Fruit fly (Drosophila melanogaster): Measurements from ENCODE around the gene CG17217.

The CG17217 gene

DNA sequence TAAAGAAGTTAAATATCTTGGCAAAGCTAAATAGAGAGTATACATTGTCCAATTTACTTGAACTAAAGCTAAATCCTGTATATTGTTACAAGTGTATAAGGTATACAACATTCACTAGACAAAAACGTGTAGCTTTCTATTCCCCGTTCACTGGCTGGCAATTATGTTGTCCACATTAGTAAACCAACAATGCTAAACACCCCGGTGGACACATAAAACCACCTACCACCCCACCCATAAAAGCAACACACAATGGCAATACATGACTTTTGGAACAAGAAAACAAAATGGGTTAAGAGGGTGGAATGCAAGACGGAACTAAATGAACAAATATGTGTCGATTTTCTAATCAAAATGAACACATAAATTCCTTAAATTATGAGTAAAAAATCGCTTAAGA lies 6.4 kb upstream of the CG17217 start, which contains the start of gene ZnT33D:
Gene ZnT33D (plus strand): TSS at position 301 of the 400 bp plus-strand sequence.
- TF ChIP-seq Dfd (GFP tag; optimal IDR thresholded peaks at IDR 0.05) (no peak), tai (GFP tag; optimal IDR thresholded peaks at IDR 0.05) (no peak), h (GFP tag; optimal IDR thresholded peaks at IDR 0.05) (no peak), CG32264 (GFP tag; optimal IDR thresholded peaks at IDR 0.05) (no peak), Rel (GFP tag; optimal IDR thresholded peaks at IDR 0.05) (no peak), Rel (tag; optimal IDR thresholded peaks at IDR 0.05) (no peak), sage (GFP tag; optimal IDR thresholded peaks at IDR 0.05) (no peak), Jra (GFP tag; optimal IDR thresholded peaks at IDR 0.05) (no peak), usp (GFP tag; optimal IDR thresholded peaks at IDR 0.05) (no peak), woc (GFP tag; optimal IDR thresholded peaks at IDR 0.05) (no peak), CG9705 (GFP tag; optimal IDR thresholded peaks at IDR 0.05) (no peak), ey (GFP tag; optimal IDR thresholded peaks at IDR 0.05) (no peak), CrebA (GFP tag; optimal IDR thresholded peaks at IDR 0.05; ENCODE audit: borderline replicate concordance) (no peak), Vsx2 (GFP tag; optimal IDR thresholded peaks at IDR 0.05; ENCODE audit: partially characterized antibody) (no peak), dmrt93B (GFP tag; optimal IDR thresholded peaks at IDR 0.05) (no peak), Myc (optimal IDR thresholded peaks at IDR 0.05) (no peak), Hnf4 (GFP tag; optimal IDR thresholded peaks at IDR 0.05) (no peak), dl (GFP tag; optimal IDR thresholded peaks at IDR 0.05; ENCODE audit: insufficient read depth in 1 of 2, partially characterized antibody in 2 of 2) (no peak), pan (optimal IDR thresholded peaks at IDR 0.05) (no peak), Dif (GFP tag; optimal IDR thresholded peaks at IDR 0.05; ENCODE audit: partially characterized antibody) (no peak)

DNA sequence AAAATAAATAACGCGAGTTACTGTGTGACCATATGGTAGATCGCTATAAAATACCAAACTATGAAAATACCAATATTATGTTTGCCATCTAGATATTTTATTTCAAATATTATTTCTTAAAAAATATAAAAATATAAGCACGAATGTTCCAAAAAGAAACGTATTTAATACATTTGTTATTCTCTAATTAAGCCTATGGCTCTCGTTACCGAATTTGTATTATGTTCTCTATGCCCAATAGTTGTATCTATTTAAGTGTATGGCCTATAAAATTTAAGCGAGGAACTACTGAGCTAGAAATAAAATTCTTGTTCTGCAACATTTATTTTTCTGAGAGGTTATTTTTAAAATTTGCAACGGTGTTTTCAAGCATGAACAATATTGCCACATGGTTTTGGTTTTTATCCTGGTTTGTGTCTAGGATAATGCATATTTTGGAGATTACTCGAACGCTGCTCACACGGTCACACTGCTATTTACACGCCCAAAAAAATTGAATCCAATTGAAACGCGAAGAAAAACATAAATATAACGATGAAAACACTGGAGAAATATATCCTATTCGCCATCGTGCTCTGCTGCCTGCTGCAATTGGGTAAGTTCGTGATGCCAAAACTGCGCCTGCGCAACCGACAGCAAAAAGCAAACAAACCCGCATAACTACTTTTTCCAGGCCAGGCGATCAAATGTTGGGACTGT lies 2.3 kb downstream of the CG17217 start, which contains the start of the genes CG6583 and crok:
Gene CG6583 (minus strand): TSS at position 51 of the 699 bp plus-strand sequence.
Gene crok (plus strand): TSS at position 446 of the 699 bp plus-strand sequence.
- TF ChIP-seq psq (GFP tag; optimal IDR thresholded peaks at IDR 0.05), result no peak
- TF ChIP-seq dsf (GFP tag; optimal IDR thresholded peaks at IDR 0.05; ENCODE audit: borderline replicate concordance), result no peak
- TF ChIP-seq usp (GFP tag; optimal IDR thresholded peaks at IDR 0.05), result no peak
- TF ChIP-seq sage (GFP tag; optimal IDR thresholded peaks at IDR 0.05), result no peak
- no peak for TF ChIP-seq Hnf4 (GFP tag; optimal IDR thresholded peaks at IDR 0.05)
- no peak for TF ChIP-seq jim (GFP tag; optimal IDR thresholded peaks at IDR 0.05)
- no peak for TF ChIP-seq dmrt93B (GFP tag; optimal IDR thresholded peaks at IDR 0.05)
- TF ChIP-seq GATAd (GFP tag; optimal IDR thresholded peaks at IDR 0.05), result no peak
- TF ChIP-seq brk (GFP tag; optimal IDR thresholded peaks at IDR 0.05), result no peak

DNA sequence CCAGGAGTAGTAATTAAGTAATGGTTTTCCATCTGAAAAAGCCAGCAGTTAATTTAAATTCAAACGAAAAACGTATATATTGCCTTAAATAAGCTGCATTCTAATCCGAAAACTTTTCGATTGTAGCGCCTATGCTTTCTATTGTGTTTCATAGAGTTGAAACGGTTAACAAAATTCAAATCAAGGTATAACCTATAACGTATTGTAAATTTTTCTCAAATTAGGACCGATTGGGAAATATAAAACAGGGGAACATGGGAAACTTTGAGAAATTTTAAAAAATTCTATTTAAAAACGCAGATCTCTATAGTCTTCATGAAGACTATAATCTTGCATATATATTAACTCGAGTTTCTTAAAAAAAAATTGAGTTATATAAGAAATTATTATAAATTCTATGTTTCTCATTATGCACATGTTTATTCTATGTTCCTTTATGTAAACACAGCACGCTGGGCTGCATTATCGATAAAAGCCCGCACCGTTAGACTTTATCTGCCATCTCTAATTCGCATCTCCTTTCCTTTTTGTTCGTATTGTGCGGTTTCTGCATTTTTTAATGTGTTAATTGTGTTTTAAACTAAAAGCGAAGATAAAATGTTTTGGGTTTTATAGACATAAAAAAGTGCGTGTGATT lies 4.3 kb downstream of the CG17217 start, which contains the start of gene bru1:
Gene bru1 (plus strand): TSS at position 512 of the 637 bp plus-strand sequence.
- TF ChIP-seq brk (GFP tag; optimal IDR thresholded peaks at IDR 0.05) (no peak), Jra (GFP tag; optimal IDR thresholded peaks at IDR 0.05) (no peak), fru (GFP tag; optimal IDR thresholded peaks at IDR 0.05) (no peak), Dif (GFP tag; optimal IDR thresholded peaks at IDR 0.05; ENCODE audit: partially characterized antibody) (no peak), rgr (GFP tag; optimal IDR thresholded peaks at IDR 0.05) (no peak), Abd-B (GFP tag; optimal IDR thresholded peaks at IDR 0.05) (no peak), dl (GFP tag; optimal IDR thresholded peaks at IDR 0.05; ENCODE audit: insufficient read depth in 1 of 2, partially characterized antibody in 2 of 2) (no peak), CrebA (GFP tag; optimal IDR thresholded peaks at IDR 0.05; ENCODE audit: borderline replicate concordance) (no peak)

DNA sequence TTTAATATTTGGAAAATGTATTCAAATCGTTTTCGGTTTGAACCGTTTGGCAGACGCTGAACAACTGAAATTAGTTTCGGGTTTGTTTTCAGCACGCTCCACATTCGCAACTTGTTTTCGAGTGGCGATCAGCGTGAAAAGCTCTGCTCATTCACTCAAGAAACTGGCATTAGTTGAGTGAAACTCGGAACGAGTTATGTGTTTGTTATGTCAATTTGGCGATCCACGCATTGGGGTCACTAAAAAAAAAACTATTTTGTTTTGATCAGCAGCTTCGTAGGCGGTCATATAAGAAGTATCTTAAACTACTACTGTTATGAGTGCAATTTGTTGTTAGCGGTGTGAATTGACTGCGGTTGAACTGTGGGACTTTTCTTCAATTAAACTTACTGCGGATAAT lies 7.3 kb downstream of the CG17217 start, which contains the start of gene atilla:
Gene atilla (minus strand): TSS at position 266 of the 400 bp plus-strand sequence.
- TF ChIP-seq usp (GFP tag; optimal IDR thresholded peaks at IDR 0.05) (no peak), GATAd (GFP tag; optimal IDR thresholded peaks at IDR 0.05) (no peak), Abd-B (GFP tag; optimal IDR thresholded peaks at IDR 0.05) (no peak), sv (GFP tag; optimal IDR thresholded peaks at IDR 0.05) (no peak), Vsx2 (GFP tag; optimal IDR thresholded peaks at IDR 0.05; ENCODE audit: partially characterized antibody) (no peak), Rel (GFP tag; optimal IDR thresholded peaks at IDR 0.05) (no peak), Rel (tag; optimal IDR thresholded peaks at IDR 0.05) (no peak), Myc (optimal IDR thresholded peaks at IDR 0.05) (no peak), dsf (GFP tag; optimal IDR thresholded peaks at IDR 0.05; ENCODE audit: borderline replicate concordance) (no peak), CG9705 (GFP tag; optimal IDR thresholded peaks at IDR 0.05) (no peak), woc (GFP tag; optimal IDR thresholded peaks at IDR 0.05) (no peak), Sp1 (GFP tag; optimal IDR thresholded peaks at IDR 0.05) (no peak), rgr (GFP tag; optimal IDR thresholded peaks at IDR 0.05) (no peak), Hnf4 (GFP tag; optimal IDR thresholded peaks at IDR 0.05) (no peak), jim (GFP tag; optimal IDR thresholded peaks at IDR 0.05) (no peak), N (GFP tag; optimal IDR thresholded peaks at IDR 0.05) (no peak)
